Worm (Caenorhabditis elegans): ENCODE measurements around the gene F53A3.1.

DNA sequence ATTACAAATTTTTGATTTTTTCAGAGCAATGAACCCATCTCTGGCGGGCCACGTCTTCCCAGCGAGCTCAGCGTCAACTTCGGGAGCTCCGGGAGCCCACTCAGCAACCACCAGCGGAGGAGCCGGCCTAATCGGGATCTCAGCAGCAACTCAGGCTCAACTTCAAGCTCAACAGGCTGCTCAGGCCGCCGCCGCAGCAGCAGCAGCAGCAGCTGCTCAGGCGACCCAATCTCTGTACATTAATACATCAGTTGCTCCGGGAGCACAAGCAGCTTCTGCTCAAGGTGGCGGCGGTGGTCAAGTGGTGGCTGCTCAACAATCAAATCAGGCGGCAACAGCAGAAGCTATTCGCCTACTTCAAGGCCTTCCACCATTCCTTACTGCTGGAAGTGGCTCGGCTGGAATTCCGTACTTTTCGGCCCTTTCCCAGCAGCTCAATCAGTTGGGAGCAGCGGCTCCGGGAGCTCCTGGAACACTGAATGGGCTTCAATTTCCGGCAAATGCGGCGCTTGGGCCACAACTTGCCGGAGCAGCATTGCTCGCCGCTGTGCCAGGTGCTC is 12.6 kb downstream of the F53A3.1 start:
- no peak for TF ChIP-seq ama-1 (optimal IDR thresholded peaks at IDR 0.05)
- no peak for TF ChIP-seq fos-1 (tag; optimal IDR thresholded peaks at IDR 0.05)
- no peak for TF ChIP-seq egl-27 (tag; optimal IDR thresholded peaks at IDR 0.05)
- TF ChIP-seq unc-62 (GFP tag; optimal IDR thresholded peaks at IDR 0.05), result no peak
- no peak for TF ChIP-seq lin-13 (GFP tag; optimal IDR thresholded peaks at IDR 0.05)
